Fruit fly (Drosophila melanogaster): ENCODE results near the gene CG14961.

The CG14961 gene

dm6 chr3L:3338882-3339590 is 9.2 kb downstream of the CG14961 start:
- TF ChIP-seq CG17801 (GFP tag; optimal IDR thresholded peaks at IDR 0.05; ENCODE audit: partially characterized antibody), result no peak

- peak; percentile 11 for TF ChIP-seq CG17801 (GFP tag; optimal IDR thresholded peaks at IDR 0.05; ENCODE audit: partially characterized antibody)
Measured at dm6 chr3L:3339695-3340226, 9.9 kb downstream of the CG14961 start.

- no peak for TF ChIP-seq CG17801 (GFP tag; optimal IDR thresholded peaks at IDR 0.05; ENCODE audit: partially characterized antibody)
Measured at dm6 chr3L:3342307-3342940, 12.6 kb downstream of the CG14961 start.

dm6 chr3L:3343260-3343659 is 13.4 kb downstream of the CG14961 start:
- no peak for TF ChIP-seq CG17801 (GFP tag; optimal IDR thresholded peaks at IDR 0.05; ENCODE audit: partially characterized antibody)

- TF ChIP-seq CG17801 (GFP tag; optimal IDR thresholded peaks at IDR 0.05; ENCODE audit: partially characterized antibody), result no peak
Measured at dm6 chr3L:3344528-3344927, 14.7 kb downstream of the CG14961 start.

dm6 chr3L:3346294-3346693 is 16.4 kb downstream of the CG14961 start:
- no peak for TF ChIP-seq CG17801 (GFP tag; optimal IDR thresholded peaks at IDR 0.05; ENCODE audit: partially characterized antibody)

- TF ChIP-seq CG17801 (GFP tag; optimal IDR thresholded peaks at IDR 0.05; ENCODE audit: partially characterized antibody), result no peak
Measured at dm6 chr3L:3348956-3349824, 19.3 kb downstream of the CG14961 start.

dm6 chr3L:3349825-3350123 is 19.9 kb downstream of the CG14961 start:
- no peak for TF ChIP-seq CG17801 (GFP tag; optimal IDR thresholded peaks at IDR 0.05; ENCODE audit: partially characterized antibody)

dm6 chr3L:3350572-3351343 is 20.9 kb downstream of the CG14961 start:
- TF ChIP-seq CG17801 (GFP tag; optimal IDR thresholded peaks at IDR 0.05; ENCODE audit: partially characterized antibody), result no peak

dm6 chr3L:3351814-3352359 is 22.0 kb downstream of the CG14961 start:
- TF ChIP-seq CG17801 (GFP tag; optimal IDR thresholded peaks at IDR 0.05; ENCODE audit: partially characterized antibody), result no peak

dm6 chr3L:3352516-3352915 is 22.7 kb downstream of the CG14961 start:
- no peak for TF ChIP-seq CG17801 (GFP tag; optimal IDR thresholded peaks at IDR 0.05; ENCODE audit: partially characterized antibody)

- no peak for TF ChIP-seq CG17801 (GFP tag; optimal IDR thresholded peaks at IDR 0.05; ENCODE audit: partially characterized antibody)
Measured at dm6 chr3L:3353297-3353696, 23.4 kb downstream of the CG14961 start.

- no peak for TF ChIP-seq CG17801 (GFP tag; optimal IDR thresholded peaks at IDR 0.05; ENCODE audit: partially characterized antibody)
Measured at dm6 chr3L:3369256-3369655, 39.4 kb downstream of the CG14961 start, which contains the start of gene Drs. Gene Drs, plus strand, starts transcription at chr3L:3369556.

dm6 chr3L:3373994-3374623 is 44.2 kb downstream of the CG14961 start, which contains the start of the genes Ythdc1 and CG12010:
Gene Ythdc1, minus strand, starts transcription at chr3L:3374170.
Gene CG12010, plus strand, starts transcription at chr3L:3374282.
- peak; percentile 48 for TF ChIP-seq CG17801 (GFP tag; optimal IDR thresholded peaks at IDR 0.05; ENCODE audit: partially characterized antibody)

All from ovary, adult (tissue).